Fruit fly (Drosophila melanogaster): ENCODE results near the gene ppk22.

dm6 chr3R:24851429-24851828, 8.2 kb downstream of the ppk22 start, which contains the start of gene Nct:
- TF ChIP-seq CG6765 (GFP tag; optimal IDR thresholded peaks at IDR 0.05), result no peak
- TF ChIP-seq so (GFP tag; IDR thresholded peaks at IDR 0.05), result no peak
- no peak for TF ChIP-seq tio (GFP tag; optimal IDR thresholded peaks at IDR 0.05)
- no peak for TF ChIP-seq Gsc (GFP tag; IDR thresholded peaks at IDR 0.05)
- no peak for TF ChIP-seq tll (GFP tag; optimal IDR thresholded peaks at IDR 0.05)
- TF ChIP-seq CG2678 (tag; optimal IDR thresholded peaks at IDR 0.05), result no peak
